Fruit fly (Drosophila melanogaster) Kc167 (cell line): Measurements from ENCODE around the gene CG13876.

ENCODE experiments used
- Myc ChIP-seq: fragments of >200 bp; optimal IDR thresholded peaks from 2 replicates; lab custom pipeline; 2017; ENCODE audit warnings: missing external identifiers
- Sin3A ChIP-seq: fragments of >200 bp; optimal IDR thresholded peaks from 2 replicates; lab custom pipeline; 2018; ENCODE audit warnings: missing external identifiers
- h ChIP-seq: fragments of >200 bp; optimal IDR thresholded peaks from 3 replicates; lab custom pipeline; 2018; ENCODE audit warnings: missing external identifiers
- insv ChIP-seq: fragments of >200 bp; optimal IDR thresholded peaks from 3 replicates; lab custom pipeline; 2018; ENCODE audit warnings: missing external identifiers
- psq ChIP-seq: fragments of >200 bp; optimal IDR thresholded peaks from 2 replicates; lab custom pipeline; 2017; ENCODE audit warnings: missing external identifiers
- ttk ChIP-seq: sonication (Bioruptor generic); optimal IDR thresholded peaks from 2 replicates; lab custom pipeline; 2017; ENCODE audit warnings: missing external identifiers

Gene CG13876

DNA sequence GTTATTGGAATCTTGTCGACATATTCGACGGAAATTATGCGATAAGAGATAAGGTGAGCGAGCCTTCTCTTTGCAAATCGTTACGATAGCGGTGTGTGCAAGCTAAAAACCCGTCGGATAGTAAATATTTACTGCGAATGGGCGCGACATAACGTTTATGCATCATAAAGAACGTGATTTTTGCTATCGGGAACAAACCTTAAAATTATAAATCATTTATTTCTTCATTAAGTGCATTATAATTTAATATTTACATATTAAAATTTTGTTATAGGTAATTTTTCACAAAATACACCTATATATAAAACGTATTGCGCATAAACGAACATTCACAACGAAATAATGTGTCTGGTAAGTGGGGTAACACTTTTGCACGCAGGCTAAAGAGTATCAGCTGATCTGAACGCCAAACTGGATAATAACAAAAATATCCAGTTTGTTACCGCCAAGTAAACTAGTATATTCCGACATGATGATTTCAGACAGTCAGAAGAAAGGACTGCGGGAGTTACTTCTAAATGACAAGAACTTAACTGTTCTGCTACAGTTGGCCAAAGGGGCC lies at the start of gene CG13876, which contains the start of gene Gk1:
CG13876 (plus strand) TSS at position 412 of the 562 bp plus-strand sequence.
Gk1 (minus strand) TSS at position 122 of the 562 bp plus-strand sequence.
- no peak for TF ChIP-seq Sin3A (lab: Kevin White, UChicago)
- no peak for TF ChIP-seq insv (lab: Kevin White, UChicago)
- no peak for TF ChIP-seq psq (lab: Kevin White, UChicago)
- no peak for TF ChIP-seq ttk (lab: Kevin White, UChicago)
- TF ChIP-seq Myc = no peak
- TF ChIP-seq h (lab: Kevin White, UChicago) = no peak

DNA sequence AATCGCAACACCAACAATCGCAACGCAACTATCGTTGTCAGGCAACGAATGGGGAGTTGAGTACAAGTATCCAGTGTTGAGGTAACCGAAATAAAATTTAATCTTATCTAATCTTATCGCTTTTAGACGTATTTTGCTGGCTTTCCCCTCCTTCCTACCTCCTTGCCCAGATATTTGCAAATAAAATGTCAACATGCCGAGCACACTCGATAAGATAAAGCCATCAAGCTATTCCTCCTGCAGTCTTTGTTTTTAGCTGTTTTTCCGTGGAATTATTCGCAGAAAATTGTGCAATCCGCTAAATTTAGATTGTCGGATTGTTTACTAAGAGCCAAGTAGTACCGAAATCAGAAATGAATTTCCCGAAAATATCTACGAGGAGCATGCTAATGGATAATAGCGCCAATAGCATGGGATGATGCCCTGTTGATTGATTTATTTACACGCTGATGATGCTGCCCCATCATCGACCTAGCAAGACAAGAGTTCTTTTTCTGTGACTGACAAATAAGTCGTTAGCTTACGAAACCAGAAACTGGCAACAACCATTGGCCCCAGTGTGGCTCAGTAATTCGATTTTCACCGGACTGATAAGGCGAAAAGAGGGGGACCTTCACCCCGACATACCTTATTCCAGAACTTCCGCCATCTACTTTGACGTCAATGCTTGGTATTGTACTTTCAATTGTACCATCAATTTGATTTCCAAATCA lies 49.2 kb upstream of the CG13876 start:
- TF ChIP-seq ttk (lab: Kevin White, UChicago) (no peak), insv (lab: Kevin White, UChicago) (no peak), Sin3A (lab: Kevin White, UChicago) (no peak)

- TF ChIP-seq h (lab: Kevin White, UChicago) (no peak), psq (lab: Kevin White, UChicago) (no peak), insv (lab: Kevin White, UChicago) (no peak), ttk (lab: Kevin White, UChicago) (no peak), Sin3A (lab: Kevin White, UChicago) (no peak), Myc (no peak)
Observed at dm6 chr3L:157674-158179, 48.2 kb upstream of the CG13876 start.

- TF ChIP-seq ttk (lab: Kevin White, UChicago) (no peak), h (lab: Kevin White, UChicago) (no peak), psq (lab: Kevin White, UChicago) (no peak), Myc (no peak), Sin3A (lab: Kevin White, UChicago) (no peak), insv (lab: Kevin White, UChicago) (no peak)
Observed at dm6 chr3L:159406-160084, 46.4 kb upstream of the CG13876 start.

- TF ChIP-seq Sin3A (lab: Kevin White, UChicago) (no peak), psq (lab: Kevin White, UChicago) (no peak), Myc (no peak), h (lab: Kevin White, UChicago) (no peak), ttk (lab: Kevin White, UChicago) (no peak), insv (lab: Kevin White, UChicago) (no peak)
Observed at dm6 chr3L:160446-161094, 45.4 kb upstream of the CG13876 start.

dm6 chr3L:161833-162587 lies 43.9 kb upstream of the CG13876 start:
- TF ChIP-seq ttk (lab: Kevin White, UChicago) = no peak
- no peak for TF ChIP-seq insv (lab: Kevin White, UChicago)
- no peak for TF ChIP-seq psq (lab: Kevin White, UChicago)
- TF ChIP-seq Sin3A (lab: Kevin White, UChicago) = no peak
- no peak for TF ChIP-seq Myc
- no peak for TF ChIP-seq h (lab: Kevin White, UChicago)

dm6 chr3L:165981-166788 lies 39.7 kb upstream of the CG13876 start:
- TF ChIP-seq psq (lab: Kevin White, UChicago) = no peak
- no peak for TF ChIP-seq ttk (lab: Kevin White, UChicago)
- no peak for TF ChIP-seq h (lab: Kevin White, UChicago)
- no peak for TF ChIP-seq Myc
- no peak for TF ChIP-seq insv (lab: Kevin White, UChicago)
- TF ChIP-seq Sin3A (lab: Kevin White, UChicago) = no peak

DNA sequence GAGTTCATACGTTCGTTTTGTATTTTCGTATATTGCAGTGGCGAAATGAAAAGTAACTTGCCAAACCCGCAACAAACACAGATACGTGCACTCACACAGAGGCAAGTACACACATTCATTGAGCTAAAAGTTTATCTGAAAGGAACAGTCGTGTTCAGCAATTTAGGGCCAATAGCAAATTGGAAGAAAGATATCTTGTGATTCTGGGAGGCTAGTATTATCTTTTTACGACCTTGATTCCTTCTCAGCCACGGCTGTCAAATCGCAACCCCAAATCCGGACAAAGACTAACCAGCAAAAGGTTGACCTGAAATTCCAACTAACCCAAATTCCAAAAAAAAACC lies 39.2 kb upstream of the CG13876 start:
- no peak for TF ChIP-seq psq (lab: Kevin White, UChicago)
- TF ChIP-seq Sin3A (lab: Kevin White, UChicago) = no peak
- no peak for TF ChIP-seq h (lab: Kevin White, UChicago)
- TF ChIP-seq insv (lab: Kevin White, UChicago) = no peak
- no peak for TF ChIP-seq Myc
- no peak for TF ChIP-seq ttk (lab: Kevin White, UChicago)

dm6 chr3L:171729-172128 lies 34.2 kb upstream of the CG13876 start:
- TF ChIP-seq Myc = no peak
- TF ChIP-seq h (lab: Kevin White, UChicago) = no peak
- no peak for TF ChIP-seq Sin3A (lab: Kevin White, UChicago)
- no peak for TF ChIP-seq ttk (lab: Kevin White, UChicago)
- TF ChIP-seq psq (lab: Kevin White, UChicago) = no peak
- no peak for TF ChIP-seq insv (lab: Kevin White, UChicago)

- TF ChIP-seq Sin3A (lab: Kevin White, UChicago) (no peak), ttk (lab: Kevin White, UChicago) (no peak), h (lab: Kevin White, UChicago) (no peak), psq (lab: Kevin White, UChicago) (no peak), insv (lab: Kevin White, UChicago) (no peak), Myc (no peak)
Observed at dm6 chr3L:174501-174900, 31.4 kb upstream of the CG13876 start.
